Fruit fly (Drosophila melanogaster): Measurements from ENCODE around the gene CG1387.

dm6 chrX:8410349-8411240 lies 25.0 kb downstream of the CG1387 start:
- no peak for TF ChIP-seq Sox15 (GFP tag; optimal IDR thresholded peaks at IDR 0.05)
- TF ChIP-seq fd59A (GFP tag; optimal IDR thresholded peaks at IDR 0.05), result no peak
- TF ChIP-seq CG1621 (tag; optimal IDR thresholded peaks at IDR 0.05), result no peak
- TF ChIP-seq pdm3 (GFP tag; optimal IDR thresholded peaks at IDR 0.05), result no peak
- no peak for TF ChIP-seq topi (GFP tag; optimal IDR thresholded peaks at IDR 0.05)
- TF ChIP-seq Smox (GFP tag; optimal IDR thresholded peaks at IDR 0.05), result no peak
- no peak for TF ChIP-seq cyc (GFP tag; optimal IDR thresholded peaks at IDR 0.05)
- TF ChIP-seq CG11294 (GFP tag; IDR thresholded peaks at IDR 0.05), result peak; percentile 64; the same call in 1 of the 2 replicates
- TF ChIP-seq Hr39 (GFP tag; optimal IDR thresholded peaks at IDR 0.05), result no peak
- TF ChIP-seq CG8319 (GFP tag; optimal IDR thresholded peaks at IDR 0.05), result no peak

Measured in whole organism, prepupa.